Worm (Caenorhabditis elegans): ENCODE data around the gene tag-322.

tag-322 gene

DNA sequence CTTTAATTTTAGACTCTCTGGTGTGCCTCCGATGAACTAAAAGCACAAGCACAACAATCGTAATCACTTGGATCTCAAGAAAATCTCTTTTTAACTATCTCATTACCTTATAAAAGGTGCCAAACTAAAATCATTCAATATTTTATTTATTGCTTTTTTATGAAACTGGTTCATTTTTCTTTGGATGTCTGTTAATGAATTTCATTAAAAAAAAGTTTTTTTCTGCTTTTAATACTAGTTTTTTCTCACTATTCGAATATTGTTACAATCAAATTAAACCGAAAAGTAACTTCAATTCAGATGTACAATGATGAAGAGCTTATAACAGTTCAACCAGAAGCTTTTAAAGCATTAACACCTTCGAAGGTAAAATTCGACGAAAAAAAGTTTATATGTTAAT lies 9.6 kb downstream of the tag-322 start, which contains the start of gene swd-2.1:
TSS of gene swd-2.1 (plus strand) at position 301 of the 400 bp plus-strand sequence.
- no peak for TF ChIP-seq tbx-8 (GFP tag; optimal IDR thresholded peaks at IDR 0.05)
- TF ChIP-seq lsy-2 (tag; optimal IDR thresholded peaks at IDR 0.05): no peak
- TF ChIP-seq M03D4.4 (tag; optimal IDR thresholded peaks at IDR 0.05): no peak
- TF ChIP-seq ceh-43 (GFP tag; optimal IDR thresholded peaks at IDR 0.05): no peak
- no peak for TF ChIP-seq mep-1 (tag; optimal IDR thresholded peaks at IDR 0.05)
- no peak for TF ChIP-seq unc-62 (GFP tag; optimal IDR thresholded peaks at IDR 0.05)
- TF ChIP-seq zip-8 (tag; optimal IDR thresholded peaks at IDR 0.05): no peak
- no peak for TF ChIP-seq elt-1 (tag; optimal IDR thresholded peaks at IDR 0.05; ENCODE audit: borderline replicate concordance, insufficient read depth)
- no peak for TF ChIP-seq cnd-1 (tag; optimal IDR thresholded peaks at IDR 0.05)
- no peak for TF ChIP-seq lin-13 (tag; optimal IDR thresholded peaks at IDR 0.05)

DNA sequence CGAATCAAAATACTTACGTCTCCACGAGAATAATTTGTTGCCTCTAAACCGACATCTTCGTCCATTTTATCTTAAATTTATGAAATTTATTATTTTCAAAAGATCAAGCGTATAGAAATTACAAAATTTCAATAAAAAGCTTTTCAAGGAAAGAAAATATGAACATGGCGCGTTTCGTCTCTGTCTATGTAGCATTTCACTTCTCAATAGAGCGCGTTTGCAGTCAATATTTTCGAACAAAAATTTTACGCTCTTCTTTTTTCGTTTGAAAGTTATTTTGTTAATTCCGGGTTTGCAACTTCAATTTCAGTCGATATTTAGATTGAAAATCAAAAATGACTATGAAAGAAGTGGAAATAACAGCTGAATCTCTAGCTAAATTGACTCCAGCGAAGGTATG lies 11.2 kb downstream of the tag-322 start, which contains the start of the genes hcf-1 and swd-2.2:
TSS of gene hcf-1 (minus strand) at position 70 of the 400 bp plus-strand sequence.
TSS of gene swd-2.2 (plus strand) at position 206 of the 400 bp plus-strand sequence.
- no peak for TF ChIP-seq lsy-2 (tag; optimal IDR thresholded peaks at IDR 0.05)
- no peak for TF ChIP-seq ceh-39 (tag; optimal IDR thresholded peaks at IDR 0.05)
- peak; percentile 40 for TF ChIP-seq mep-1 (tag; optimal IDR thresholded peaks at IDR 0.05)
- TF ChIP-seq pha-4 (tag; optimal IDR thresholded peaks at IDR 0.05): peak; percentile 21
- peak; percentile 26 for TF ChIP-seq nhr-237 (tag; optimal IDR thresholded peaks at IDR 0.05)

ce11 chrIV:7770162-7770561 lies 15.2 kb downstream of the tag-322 start, which contains the start of gene rdl-1:
rdl-1 (minus strand) TSS chrIV:7770262.
- TF ChIP-seq elt-1 (tag; optimal IDR thresholded peaks at IDR 0.05; ENCODE audit: borderline replicate concordance, insufficient read depth) (no peak), hlh-1 (tag; optimal IDR thresholded peaks at IDR 0.05) (no peak), ceh-39 (tag; optimal IDR thresholded peaks at IDR 0.05) (no peak), blmp-1 (tag; optimal IDR thresholded peaks at IDR 0.05) (no peak), ceh-43 (GFP tag; optimal IDR thresholded peaks at IDR 0.05) (no peak), mls-2 (tag; optimal IDR thresholded peaks at IDR 0.05) (no peak), snpc-4 (tag; optimal IDR thresholded peaks at IDR 0.05) (no peak), nhr-2 (tag; optimal IDR thresholded peaks at IDR 0.05) (no peak), mab-5 (tag; optimal IDR thresholded peaks at IDR 0.05) (no peak), drap-1 (GFP tag; optimal IDR thresholded peaks at IDR 0.05) (no peak)

- TF ChIP-seq ztf-11 (tag; optimal IDR thresholded peaks at IDR 0.05) (no peak), nhr-237 (tag; optimal IDR thresholded peaks at IDR 0.05) (no peak), lin-32 (GFP tag; optimal IDR thresholded peaks at IDR 0.05) (no peak)
These were observed 21.0 kb downstream of the tag-322 start for ce11 chrIV:7764319-7764718.

- TF ChIP-seq unc-62 (GFP tag; optimal IDR thresholded peaks at IDR 0.05) (no peak), sem-2 (GFP tag; optimal IDR thresholded peaks at IDR 0.05) (no peak), ceh-43 (GFP tag; optimal IDR thresholded peaks at IDR 0.05) (no peak), ztf-11 (tag; optimal IDR thresholded peaks at IDR 0.05) (no peak), hlh-1 (tag; optimal IDR thresholded peaks at IDR 0.05) (no peak), nhr-237 (tag; optimal IDR thresholded peaks at IDR 0.05) (no peak), mep-1 (tag; optimal IDR thresholded peaks at IDR 0.05) (no peak)
These were observed 21.6 kb downstream of the tag-322 start, which contains the start of the genes C46A5.6 and C46A5.1 for ce11 chrIV:7763748-7764147. C46A5.6 (minus strand) TSS chrIV:7763848. C46A5.1 (plus strand) TSS chrIV:7763931.

DNA sequence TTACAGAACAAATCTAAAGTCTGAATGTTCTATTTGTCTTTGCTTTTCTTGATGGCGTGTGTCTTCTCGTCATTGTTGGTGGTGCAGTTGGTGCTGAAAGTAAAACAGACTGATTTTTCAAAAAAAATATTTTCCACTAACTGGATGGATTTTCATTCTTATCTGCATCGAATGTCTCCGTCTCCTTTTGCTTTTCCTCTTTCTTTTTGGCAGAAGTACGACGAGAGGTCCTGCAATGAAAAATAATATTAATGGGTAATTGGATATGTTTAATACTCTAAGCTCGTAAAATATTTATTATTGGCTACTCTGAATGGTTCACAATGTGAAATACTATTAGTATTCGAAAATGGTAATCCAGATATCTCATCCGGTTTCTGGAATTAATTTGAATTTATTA lies 25.2 kb downstream of the tag-322 start, which contains the start of gene del-7:
TSS of gene del-7 (plus strand) at position 301 of the 400 bp plus-strand sequence.
- TF ChIP-seq tbx-8 (GFP tag; optimal IDR thresholded peaks at IDR 0.05) (no peak), sem-2 (GFP tag; optimal IDR thresholded peaks at IDR 0.05) (no peak), ces-1 (GFP tag; optimal IDR thresholded peaks at IDR 0.05) (no peak), mep-1 (tag; optimal IDR thresholded peaks at IDR 0.05) (no peak), elt-3 (tag; optimal IDR thresholded peaks at IDR 0.05) (no peak)

DNA sequence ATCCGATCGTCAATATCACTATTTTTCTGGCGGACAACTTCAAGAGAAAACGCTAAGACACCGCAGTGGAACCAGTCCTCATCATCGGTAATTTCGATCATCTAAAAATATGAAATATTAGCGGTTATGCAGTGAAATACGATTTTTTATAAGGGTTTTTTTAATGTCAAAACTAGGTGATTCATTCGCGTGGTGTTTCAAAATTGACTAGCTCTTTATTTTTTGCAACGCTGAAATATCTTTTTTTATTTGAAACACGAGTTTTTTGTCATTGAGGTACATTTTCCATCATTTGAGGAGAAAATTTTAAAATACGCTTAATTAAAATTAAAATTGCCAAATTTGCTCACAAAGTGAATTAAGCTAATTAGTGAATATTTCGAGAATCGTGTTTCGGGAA lies 25.8 kb downstream of the tag-322 start, which contains the start of gene dsb-3:
TSS of gene dsb-3 (minus strand) at position 101 of the 400 bp plus-strand sequence.
- TF ChIP-seq drap-1 (GFP tag; optimal IDR thresholded peaks at IDR 0.05) (no peak), ztf-11 (tag; optimal IDR thresholded peaks at IDR 0.05) (no peak), zip-8 (tag; optimal IDR thresholded peaks at IDR 0.05) (no peak), nhr-76 (tag; optimal IDR thresholded peaks at IDR 0.05) (no peak), tbx-8 (GFP tag; optimal IDR thresholded peaks at IDR 0.05) (no peak), cnd-1 (tag; optimal IDR thresholded peaks at IDR 0.05) (no peak)

All from whole organism, mixed stage, embryonic.